In genomic region chr3R:24283582-24284085, dm6 we compare ENCODE assay signal across 1 fruit fly cellular context.
A peak's percentile ranks its signal among the peaks of the same experiment; 100 is the strongest.
TF ChIP-seq lines count a peak whose summit lies in the region.

Gene CG6356 (plus strand): TSS chr3R:24283955.

TF ChIP-seq in whole organism, embryonic, 481 proteins besides CTCF, POLR2A, EP300 and RAD21 (continued from another document):
- TF ChIP-seq CG12769 (tag; optimal IDR thresholded peaks at IDR 0.05; lab: Kevin White, UChicago) (peak; percentile 70), mirr (GFP tag; optimal IDR thresholded peaks at IDR 0.05; lab: Kevin White, UChicago) (peak; percentile 5), Hr39 (optimal IDR thresholded peaks at IDR 0.05; lab: Kevin White, UChicago) (peak; percentile 66), Fer3 (tag; optimal IDR thresholded peaks at IDR 0.05; lab: Kevin White, UChicago) (no peak), CG6854 (GFP tag; optimal IDR thresholded peaks at IDR 0.05; lab: Kevin White, UChicago) (no peak), NFAT (GFP tag; IDR thresholded peaks at IDR 0.05; lab: Robert Waterston, UW) (0 out of 2 replicates have a peak, but pooled peaks have one; percentile 33), oc (tag; optimal IDR thresholded peaks at IDR 0.05; lab: Kevin White, UChicago) (no peak), CG16779 (GFP tag; IDR thresholded peaks at IDR 0.05; lab: Robert Waterston, UW) (0 out of 2 replicates have a peak, but pooled peaks have one; percentile 11), CG5180 (GFP tag; optimal IDR thresholded peaks at IDR 0.05; lab: Kevin White, UChicago) (peak; percentile 29), inv (GFP tag; IDR thresholded peaks at IDR 0.05; lab: Robert Waterston, UW; ENCODE audit: partially characterized antibody) (0 out of 2 replicates have a peak, but pooled peaks have one; percentile 16), crol (GFP tag; IDR thresholded peaks at IDR 0.05; lab: Robert Waterston, UW) (peak; percentile 99), Dad (GFP tag; optimal IDR thresholded peaks at IDR 0.05; lab: Kevin White, UChicago) (no peak), Deaf1 (tag; optimal IDR thresholded peaks at IDR 0.05; lab: Kevin White, UChicago) (peak; percentile 96), CG34376 (GFP tag; optimal IDR thresholded peaks at IDR 0.05; lab: Kevin White, UChicago) (peak; percentile 12), dmrt11E (tag; optimal IDR thresholded peaks at IDR 0.05; lab: Kevin White, UChicago) (no peak), vfl (GFP tag; optimal IDR thresholded peaks at IDR 0.05; lab: Kevin White, UChicago) (no peak), prd (optimal IDR thresholded peaks at IDR 0.05; lab: Kevin White, UChicago) (no peak), prd (GFP tag; IDR thresholded peaks at IDR 0.05; lab: Robert Waterston, UW) (no peak), CG11456 (GFP tag; IDR thresholded peaks at IDR 0.05; lab: Robert Waterston, UW) (peak; percentile 69; the same call in 1 of the 3 replicates), cwo (GFP tag; optimal IDR thresholded peaks at IDR 0.05; lab: Kevin White, UChicago) (peak; percentile 46), Drgx (GFP tag; IDR thresholded peaks at IDR 0.05; lab: Robert Waterston, UW) (peak; percentile 54), pnt (GFP tag; optimal IDR thresholded peaks at IDR 0.05; lab: Kevin White, UChicago) (no peak), vvl (GFP tag; IDR thresholded peaks at IDR 0.05; lab: Robert Waterston, UW) (peak; percentile 58), CG10543 (GFP tag; optimal IDR thresholded peaks at IDR 0.05; lab: Kevin White, UChicago) (peak; percentile 87), br (optimal IDR thresholded peaks at IDR 0.05; lab: Kevin White, UChicago) (no peak), CG1832 (GFP tag; optimal IDR thresholded peaks at IDR 0.05; lab: Kevin White, UChicago) (peak; percentile 16), Ptx1 (GFP tag; IDR thresholded peaks at IDR 0.05; lab: Robert Waterston, UW) (0 out of 2 replicates have a peak, but pooled peaks have one; percentile 9), z (GFP tag; IDR thresholded peaks at IDR 0.05; lab: Robert Waterston, UW) (0 out of 3 replicates have a peak, but pooled peaks have one; percentile 58), CG6254 (GFP tag; optimal IDR thresholded peaks at IDR 0.05; lab: Kevin White, UChicago) (peak; percentile 12), Jarid2 (GFP tag; optimal IDR thresholded peaks at IDR 0.05; lab: Kevin White, UChicago) (peak; percentile 57), HLHmδ (GFP tag; optimal IDR thresholded peaks at IDR 0.05; lab: Kevin White, UChicago) (peak; percentile 35), D (optimal IDR thresholded peaks at IDR 0.05; lab: Kevin White, UChicago) (no peak), D (GFP tag; optimal IDR thresholded peaks at IDR 0.05; lab: Kevin White, UChicago) (no peak), lab (GFP tag; optimal IDR thresholded peaks at IDR 0.05; lab: Kevin White, UChicago) (peak; percentile 14), CG14050 (GFP tag; IDR thresholded peaks at IDR 0.05; lab: Robert Waterston, UW) (no peak), CG17829 (tag; optimal IDR thresholded peaks at IDR 0.05; lab: Kevin White, UChicago) (no peak), CG4730 (GFP tag; IDR thresholded peaks at IDR 0.05; lab: Robert Waterston, UW) (no peak), Rfx (GFP tag; IDR thresholded peaks at IDR 0.05; lab: Robert Waterston, UW) (peak; percentile 37), gro (GFP tag; optimal IDR thresholded peaks at IDR 0.05; lab: Kevin White, UChicago) (no peak), Neu2 (GFP tag; optimal IDR thresholded peaks at IDR 0.05; lab: Kevin White, UChicago; ENCODE audit: borderline replicate concordance) (no peak), rib (GFP tag; IDR thresholded peaks at IDR 0.05; lab: Robert Waterston, UW) (peak; percentile 57; the same call in 1 of the 2 replicates), Dref (GFP tag; IDR thresholded peaks at IDR 0.05; lab: Robert Waterston, UW) (0 out of 2 replicates have a peak, but pooled peaks have one; percentile 6), Dll (GFP tag; IDR thresholded peaks at IDR 0.05; lab: Robert Waterston, UW; ENCODE audit: partially characterized antibody) (no peak), kah (GFP tag; optimal IDR thresholded peaks at IDR 0.05; lab: Kevin White, UChicago) (peak; percentile 81), sug (tag; optimal IDR thresholded peaks at IDR 0.05; lab: Kevin White, UChicago) (peak; percentile 58), so (GFP tag; IDR thresholded peaks at IDR 0.05; lab: Robert Waterston, UW) (no peak), CG2199 (GFP tag; IDR thresholded peaks at IDR 0.05; lab: Robert Waterston, UW) (peak; percentile 65; the same call in 1 of the 3 replicates), CG4328 (GFP tag; optimal IDR thresholded peaks at IDR 0.05; lab: Kevin White, UChicago) (no peak)
TF ChIP-seq in whole organism, embryonic: peak in this region for 39.
